Fruit fly (Drosophila melanogaster) Kc167 (cell line): ENCODE results near the gene CG13698.

Source experiments
- Sin3A ChIP-seq: fragments of >200 bp; optimal IDR thresholded peaks from 2 replicates; lab custom pipeline; 2018; ENCODE audit warnings: missing external identifiers
- h ChIP-seq: fragments of >200 bp; optimal IDR thresholded peaks from 3 replicates; lab custom pipeline; 2018; ENCODE audit warnings: missing external identifiers
- insv ChIP-seq: fragments of >200 bp; optimal IDR thresholded peaks from 3 replicates; lab custom pipeline; 2018; ENCODE audit warnings: missing external identifiers
- psq ChIP-seq: fragments of >200 bp; optimal IDR thresholded peaks from 2 replicates; lab custom pipeline; 2017; ENCODE audit warnings: missing external identifiers
- ttk ChIP-seq: sonication (Bioruptor generic); optimal IDR thresholded peaks from 2 replicates; lab custom pipeline; 2017; ENCODE audit warnings: missing external identifiers

DNA sequence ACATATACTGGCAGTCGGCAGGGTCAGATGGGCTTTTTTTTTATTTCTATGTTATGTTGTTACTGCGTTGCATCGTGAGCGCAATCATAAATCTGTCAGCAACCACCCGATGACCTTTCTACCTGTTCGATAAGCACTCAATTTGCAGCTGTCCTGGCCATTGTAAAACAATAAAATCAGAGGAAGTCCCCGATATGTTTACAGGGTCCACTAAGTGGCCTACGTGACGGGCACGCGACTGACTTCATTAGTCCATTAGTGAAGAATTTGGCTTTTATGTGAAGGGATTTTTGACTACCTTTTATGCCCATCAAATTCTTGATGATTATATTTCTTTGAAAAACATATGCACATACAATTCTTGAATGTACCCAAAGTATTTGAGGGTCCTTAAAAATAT, 32.3 kb upstream of the CG13698 start:
- TF ChIP-seq Sin3A (no peak), h (lab: Kevin White, UChicago) (no peak), ttk (lab: Kevin White, UChicago) (no peak), insv (lab: Kevin White, UChicago) (no peak), psq (lab: Kevin White, UChicago) (no peak)
